Fruit fly (Drosophila melanogaster): Measurements from ENCODE around the gene Tgs1.

Gene Tgs1

DNA sequence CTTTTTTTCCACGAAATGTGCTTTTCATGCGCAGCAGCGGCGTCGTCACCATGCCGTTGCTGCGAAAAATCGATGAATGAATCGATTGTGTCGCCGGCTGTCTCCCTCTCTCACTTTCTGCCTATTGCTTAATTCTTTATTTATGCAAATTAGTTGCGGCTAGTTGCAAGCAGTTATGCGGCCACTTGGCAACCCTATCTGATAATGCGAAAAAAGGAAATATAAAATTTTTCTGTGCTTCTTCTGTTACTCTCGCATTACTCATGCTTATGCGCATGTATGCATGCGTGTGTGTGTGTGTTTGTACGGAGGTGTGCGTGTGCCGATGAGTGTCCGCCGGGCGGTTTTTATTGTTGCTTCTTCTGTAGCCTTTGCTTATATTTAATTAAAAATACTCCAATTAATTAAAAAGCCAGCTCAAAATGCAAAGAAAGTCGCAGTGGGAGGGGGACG, 11.6 kb upstream of the Tgs1 start (continued):
- TF ChIP-seq mam (GFP tag; optimal IDR thresholded peaks at IDR 0.05) (no peak), btn (GFP tag; optimal IDR thresholded peaks at IDR 0.05) (no peak), dan (GFP tag; IDR thresholded peaks at IDR 0.05) (no peak), chif (GFP tag; optimal IDR thresholded peaks at IDR 0.05) (no peak), wor (GFP tag; IDR thresholded peaks at IDR 0.05) (no peak), seq (GFP tag; IDR thresholded peaks at IDR 0.05) (0 out of 2 replicates have a peak, but pooled peaks have one; percentile 3), hb (GFP tag; IDR thresholded peaks at IDR 0.05; ENCODE audit: partially characterized antibody) (no peak), Six4 (GFP tag; optimal IDR thresholded peaks at IDR 0.05) (no peak), Hmr (GFP tag; optimal IDR thresholded peaks at IDR 0.05) (no peak), CG18599 (GFP tag; optimal IDR thresholded peaks at IDR 0.05) (no peak), D (optimal IDR thresholded peaks at IDR 0.05) (no peak), D (GFP tag; optimal IDR thresholded peaks at IDR 0.05) (no peak), gcm (GFP tag; optimal IDR thresholded peaks at IDR 0.05) (no peak), slou (GFP tag; optimal IDR thresholded peaks at IDR 0.05) (no peak), CG8765 (GFP tag; IDR thresholded peaks at IDR 0.05) (no peak), unc-4 (GFP tag; IDR thresholded peaks at IDR 0.05; ENCODE audit: partially characterized antibody) (no peak), ap (GFP tag; IDR thresholded peaks at IDR 0.05) (no peak), ftz-f1 (GFP tag; optimal IDR thresholded peaks at IDR 0.05) (no peak), Hey (tag; optimal IDR thresholded peaks at IDR 0.05) (no peak), CG1233 (GFP tag; optimal IDR thresholded peaks at IDR 0.05) (no peak), CG31388 (GFP tag; optimal IDR thresholded peaks at IDR 0.05) (no peak), ranshi (GFP tag; IDR thresholded peaks at IDR 0.05) (no peak), stwl (tag; optimal IDR thresholded peaks at IDR 0.05) (no peak), CoRest (tag; optimal IDR thresholded peaks at IDR 0.05) (no peak), al (GFP tag; IDR thresholded peaks at IDR 0.05) (no peak), CG7963 (GFP tag; IDR thresholded peaks at IDR 0.05; ENCODE audit: partially characterized antibody) (no peak), Max (GFP tag; optimal IDR thresholded peaks at IDR 0.05) (no peak), lab (GFP tag; optimal IDR thresholded peaks at IDR 0.05) (peak; percentile 59), Stat92E (GFP tag; optimal IDR thresholded peaks at IDR 0.05) (no peak), CG7372 (GFP tag; IDR thresholded peaks at IDR 0.05) (no peak), unpg (GFP tag; optimal IDR thresholded peaks at IDR 0.05) (no peak), CG3838 (GFP tag; optimal IDR thresholded peaks at IDR 0.05) (no peak), bbx (GFP tag; IDR thresholded peaks at IDR 0.05; ENCODE audit: partially characterized antibody) (no peak), Dbx (GFP tag; IDR thresholded peaks at IDR 0.05) (peak; percentile 49; the same call in 1 of the 3 replicates), Lhr (GFP tag; optimal IDR thresholded peaks at IDR 0.05) (no peak), emc (GFP tag; optimal IDR thresholded peaks at IDR 0.05) (no peak), yki (optimal IDR thresholded peaks at IDR 0.05) (no peak), so (GFP tag; IDR thresholded peaks at IDR 0.05) (no peak), toy (GFP tag; IDR thresholded peaks at IDR 0.05) (no peak), Doc3 (GFP tag; IDR thresholded peaks at IDR 0.05; ENCODE audit: partially characterized antibody) (no peak), NFAT (GFP tag; IDR thresholded peaks at IDR 0.05) (no peak), CG31224 (GFP tag; IDR thresholded peaks at IDR 0.05) (no peak), kni (GFP tag; optimal IDR thresholded peaks at IDR 0.05) (no peak), NC2β (GFP tag; optimal IDR thresholded peaks at IDR 0.05) (no peak), Atf3 (GFP tag; optimal IDR thresholded peaks at IDR 0.05) (no peak), CG8281 (tag; optimal IDR thresholded peaks at IDR 0.05) (no peak), CG3847 (GFP tag; IDR thresholded peaks at IDR 0.05) (no peak), Myb (GFP tag; optimal IDR thresholded peaks at IDR 0.05) (no peak), Rx (GFP tag; IDR thresholded peaks at IDR 0.05) (no peak), sna (GFP tag; IDR thresholded peaks at IDR 0.05; ENCODE audit: partially characterized antibody) (no peak), CG12744 (GFP tag; optimal IDR thresholded peaks at IDR 0.05) (no peak), pum (GFP tag; optimal IDR thresholded peaks at IDR 0.05) (no peak)
